Fruit fly (Drosophila melanogaster): ENCODE measurements around the gene E23.

Gene E23

DNA sequence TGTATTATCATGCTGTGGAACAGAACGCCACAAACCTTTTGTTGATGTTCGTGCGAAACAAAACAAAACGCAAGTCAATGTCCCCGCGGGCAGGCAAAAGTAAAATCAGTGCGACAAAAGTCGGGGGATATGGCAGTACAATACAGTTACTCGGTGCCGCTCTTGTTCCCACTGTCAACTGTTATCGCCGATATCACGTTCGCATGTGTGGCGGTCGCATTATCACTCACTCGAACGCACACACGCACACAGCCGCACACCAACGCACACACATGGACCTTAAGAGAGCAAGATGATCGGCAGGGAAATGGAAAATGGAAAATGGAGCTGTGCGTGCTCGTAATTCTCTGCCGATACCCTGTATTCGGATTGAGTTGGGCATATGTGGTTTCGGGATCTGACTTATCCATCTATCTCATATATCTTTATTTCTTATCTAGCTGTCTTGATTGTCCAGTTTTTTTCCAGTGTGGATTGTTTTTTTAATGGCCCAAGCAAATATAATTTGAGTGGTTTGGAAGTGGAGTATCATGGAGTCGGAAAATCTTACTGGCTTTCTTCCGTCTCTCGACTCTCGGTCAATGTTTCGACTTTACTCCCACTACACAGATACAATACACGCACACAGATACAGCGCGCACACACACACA is 15.9 kb downstream of the E23 start:
- TF ChIP-seq dl (GFP tag; optimal IDR thresholded peaks at IDR 0.05; ENCODE audit: insufficient read depth in 1 of 2, partially characterized antibody in 2 of 2) (no peak), fru (GFP tag; optimal IDR thresholded peaks at IDR 0.05) (peak; percentile 18), usp (GFP tag; optimal IDR thresholded peaks at IDR 0.05) (no peak), brk (GFP tag; optimal IDR thresholded peaks at IDR 0.05) (no peak), psq (GFP tag; optimal IDR thresholded peaks at IDR 0.05) (peak; percentile 17), OdsH (GFP tag; optimal IDR thresholded peaks at IDR 0.05) (peak; percentile 36), foxo (GFP tag; optimal IDR thresholded peaks at IDR 0.05) (peak in 1 of 2 experiments; percentile 61), Abd-B (GFP tag; optimal IDR thresholded peaks at IDR 0.05) (no peak), Rel (GFP tag; optimal IDR thresholded peaks at IDR 0.05) (no peak), Rel (tag; optimal IDR thresholded peaks at IDR 0.05) (peak; percentile 83), CG32264 (GFP tag; optimal IDR thresholded peaks at IDR 0.05) (no peak), dmrt93B (GFP tag; optimal IDR thresholded peaks at IDR 0.05) (peak; percentile 28), CrebA (GFP tag; optimal IDR thresholded peaks at IDR 0.05; ENCODE audit: borderline replicate concordance) (peak; percentile 29), h (GFP tag; optimal IDR thresholded peaks at IDR 0.05) (peak; percentile 30), CG9705 (GFP tag; optimal IDR thresholded peaks at IDR 0.05) (no peak), Hnf4 (GFP tag; optimal IDR thresholded peaks at IDR 0.05) (peak; percentile 39), ey (GFP tag; optimal IDR thresholded peaks at IDR 0.05) (peak; percentile 54), Sp1 (GFP tag; optimal IDR thresholded peaks at IDR 0.05) (no peak), br (GFP tag; optimal IDR thresholded peaks at IDR 0.05) (peak; percentile 67), sage (GFP tag; optimal IDR thresholded peaks at IDR 0.05) (peak; percentile 36), rgr (GFP tag; optimal IDR thresholded peaks at IDR 0.05) (peak; percentile 35), Hr83 (GFP tag; optimal IDR thresholded peaks at IDR 0.05; ENCODE audit: poor library complexity, severe bottlenecking) (peak; percentile 49), sv (GFP tag; optimal IDR thresholded peaks at IDR 0.05) (peak; percentile 21), woc (GFP tag; optimal IDR thresholded peaks at IDR 0.05) (no peak), HLH106 (tag; optimal IDR thresholded peaks at IDR 0.05) (peak; percentile 40)

dm6 chr2L:3332514-3332913 is 22.1 kb downstream of the E23 start, which contains the start of gene CG15408:
CG15408 (plus strand) TSS chr2L:3332814.
- TF ChIP-seq h (GFP tag; optimal IDR thresholded peaks at IDR 0.05): no peak

- no peak for TF ChIP-seq Dif (GFP tag; optimal IDR thresholded peaks at IDR 0.05; ENCODE audit: partially characterized antibody)
- no peak for TF ChIP-seq CG32264 (GFP tag; optimal IDR thresholded peaks at IDR 0.05)
- TF ChIP-seq jim (GFP tag; optimal IDR thresholded peaks at IDR 0.05): no peak
- no peak for TF ChIP-seq Vsx2 (GFP tag; optimal IDR thresholded peaks at IDR 0.05; ENCODE audit: partially characterized antibody)
- TF ChIP-seq fru (GFP tag; optimal IDR thresholded peaks at IDR 0.05): no peak
- TF ChIP-seq Hr78 (GFP tag; optimal IDR thresholded peaks at IDR 0.05): no peak
- no peak for TF ChIP-seq dl (GFP tag; optimal IDR thresholded peaks at IDR 0.05; ENCODE audit: insufficient read depth in 1 of 2, partially characterized antibody in 2 of 2)
- no peak for TF ChIP-seq br (GFP tag; optimal IDR thresholded peaks at IDR 0.05)
- no peak for TF ChIP-seq psq (GFP tag; optimal IDR thresholded peaks at IDR 0.05)
- TF ChIP-seq CrebA (GFP tag; optimal IDR thresholded peaks at IDR 0.05; ENCODE audit: borderline replicate concordance): no peak
- no peak for TF ChIP-seq Hr83 (GFP tag; optimal IDR thresholded peaks at IDR 0.05; ENCODE audit: poor library complexity, severe bottlenecking)
- TF ChIP-seq lola (GFP tag; optimal IDR thresholded peaks at IDR 0.05): no peak
- TF ChIP-seq sage (GFP tag; optimal IDR thresholded peaks at IDR 0.05): no peak
- TF ChIP-seq Hnf4 (GFP tag; optimal IDR thresholded peaks at IDR 0.05): no peak
- TF ChIP-seq CG9705 (GFP tag; optimal IDR thresholded peaks at IDR 0.05): no peak
- no peak for TF ChIP-seq h (GFP tag; optimal IDR thresholded peaks at IDR 0.05)
- no peak for TF ChIP-seq foxo (GFP tag; optimal IDR thresholded peaks at IDR 0.05)
Observed at dm6 chr2L:3330628-3331027, 24.0 kb downstream of the E23 start, which contains the start of gene CG3285. CG3285 (plus strand) TSS chr2L:3330928.

- TF ChIP-seq N (GFP tag; optimal IDR thresholded peaks at IDR 0.05) (no peak), Abd-B (GFP tag; optimal IDR thresholded peaks at IDR 0.05) (no peak), CG32264 (GFP tag; optimal IDR thresholded peaks at IDR 0.05) (no peak)
Observed at dm6 chr2L:3327603-3328002, 27.0 kb downstream of the E23 start, which contains the start of gene CG33282. CG33282 (plus strand) TSS chr2L:3327903.
